Fruit fly (Drosophila melanogaster) whole organism, embryonic: Measurements from ENCODE around the gene eIF4E6.

Experiments used
- BtbVII ChIP-seq: fragments of 200-800 bp; sonication (Bioruptor generic); optimal IDR thresholded peaks from 3 replicates; lab custom pipeline; 2017; ENCODE audit warnings: missing biosample characterization, mild to moderate bottlenecking, missing genetic modification characterization
- Bteb2 ChIP-seq: fragments of 200-800 bp; sonication (Bioruptor generic); optimal IDR thresholded peaks from 2 replicates; lab custom pipeline; 2016; ENCODE audit warnings: missing biosample characterization, missing genetic modification characterization
- CG10321 ChIP-seq: fragments of 200-800 bp; sonication (Bioruptor generic); IDR thresholded peaks from 2 replicates; pipeline ENCODE4 v1.3.6; 2022; ENCODE audit warnings: missing biosample characterization, missing genetic modification characterization
- CG10462 ChIP-seq: fragments of 200-800 bp; sonication (Bioruptor generic); optimal IDR thresholded peaks from 2 replicates; lab custom pipeline; 2016; ENCODE audit warnings: missing biosample characterization, missing genetic modification characterization
- CG11504 ChIP-seq: fragments of 200-800 bp; sonication (Bioruptor generic); optimal IDR thresholded peaks from 3 replicates; lab custom pipeline; 2019; ENCODE audit warnings: missing biosample characterization, mild to moderate bottlenecking, missing genetic modification characterization, moderate library complexity
- CG11723 ChIP-seq: fragments of 200-800 bp; sonication (Bioruptor generic); optimal IDR thresholded peaks from 2 replicates; lab custom pipeline; 2017; ENCODE audit warnings: missing biosample characterization, mild to moderate bottlenecking, missing genetic modification characterization
- CG12299 ChIP-seq: fragments of 200-800 bp; sonication (Bioruptor generic); optimal IDR thresholded peaks from 2 replicates; lab custom pipeline; 2018; ENCODE audit warnings: missing biosample characterization, mild to moderate bottlenecking, missing genetic modification characterization
- CG13123 ChIP-seq: fragments of 200-800 bp; sonication (Bioruptor generic); optimal IDR thresholded peaks from 2 replicates; lab custom pipeline; 2016; ENCODE audit warnings: missing biosample characterization, missing genetic modification characterization
- CG13287 ChIP-seq: fragments of 200-800 bp; sonication (Bioruptor generic); IDR thresholded peaks from 2 replicates; pipeline ENCODE4 v1.3.6; 2022; ENCODE audit warnings: missing biosample characterization, missing genetic modification characterization; ENCODE audit not compliant: partially characterized antibody
- CG13296 ChIP-seq: fragments of 200-800 bp; sonication (Bioruptor generic); optimal IDR thresholded peaks from 3 replicates; lab custom pipeline; 2018; ENCODE audit warnings: missing biosample characterization, mild to moderate bottlenecking, missing genetic modification characterization
- CG13894 ChIP-seq: fragments of 200-800 bp; sonication (Bioruptor generic); optimal IDR thresholded peaks from 3 replicates; lab custom pipeline; 2018; ENCODE audit warnings: missing biosample characterization, mild to moderate bottlenecking, missing genetic modification characterization, moderate library complexity
- CG18764 ChIP-seq: fragments of 200-800 bp; sonication (Bioruptor generic); optimal IDR thresholded peaks from 3 replicates; lab custom pipeline; 2016; ENCODE audit warnings: missing biosample characterization, missing genetic modification characterization
- CG2120 ChIP-seq: fragments of 200-800 bp; sonication (Bioruptor generic); optimal IDR thresholded peaks from 3 replicates; lab custom pipeline; 2016; ENCODE audit warnings: missing biosample characterization, missing genetic modification characterization
- CG2889 ChIP-seq: fragments of 200-800 bp; sonication (Bioruptor generic); IDR thresholded peaks from 3 replicates; pipeline ENCODE4 v1.3.6; 2022; ENCODE audit warnings: missing biosample characterization, missing genetic modification characterization
- CG31224 ChIP-seq: fragments of 200-800 bp; sonication (Bioruptor generic); IDR thresholded peaks from 2 replicates; pipeline ENCODE4 v1.3.6; 2022; ENCODE audit warnings: missing biosample characterization, missing genetic modification characterization
- CG32532 ChIP-seq: fragments of 200-800 bp; sonication (Bioruptor generic); IDR thresholded peaks from 2 replicates; pipeline ENCODE4 v1.3.6; 2022; ENCODE audit warnings: missing biosample characterization, missing genetic modification characterization
- CG3847 ChIP-seq: fragments of 200-800 bp; sonication (Bioruptor generic); IDR thresholded peaks from 2 replicates; pipeline ENCODE4 v1.3.6; 2022; ENCODE audit warnings: missing biosample characterization, missing genetic modification characterization
- CG4404 ChIP-seq: fragments of 200-800 bp; sonication (Bioruptor generic); IDR thresholded peaks from 2 replicates; pipeline ENCODE4 v1.3.6; 2022; ENCODE audit warnings: missing biosample characterization, missing genetic modification characterization
- CG4424 ChIP-seq: fragments of 200-800 bp; sonication (Bioruptor generic); optimal IDR thresholded peaks from 3 replicates; lab custom pipeline; 2016; ENCODE audit warnings: missing biosample characterization, missing genetic modification characterization
- CG4854 ChIP-seq: fragments of 200-800 bp; sonication (Bioruptor generic); optimal IDR thresholded peaks from 2 replicates; lab custom pipeline; 2016; ENCODE audit warnings: missing biosample characterization, missing genetic modification characterization, inconsistent platforms
- CG7556 ChIP-seq: fragments of 200-800 bp; sonication (Bioruptor generic); optimal IDR thresholded peaks from 2 replicates; lab custom pipeline; 2017; ENCODE audit warnings: missing biosample characterization, mild to moderate bottlenecking, missing genetic modification characterization
- CG8290 ChIP-seq, 3 experiments: fragments of 200-800 bp; sonication (Bioruptor generic); optimal IDR thresholded peaks; 2 replicates each; lab custom pipeline; 2016 to 2019; ENCODE audit warnings: missing biosample characterization in 3 of 3, missing genetic modification characterization in 3 of 3, mild to moderate bottlenecking in 2 of 3, moderate library complexity in 1 of 3
- CG8924 ChIP-seq: fragments of 200-800 bp; optimal IDR thresholded peaks from 3 replicates; lab custom pipeline; 2019; ENCODE audit warnings: missing biosample characterization, mild to moderate bottlenecking, missing genetic modification characterization, moderate library complexity
- CG9437 ChIP-seq: fragments of 200-800 bp; sonication (Bioruptor generic); optimal IDR thresholded peaks from 2 replicates; lab custom pipeline; 2018; ENCODE audit warnings: missing biosample characterization, mild to moderate bottlenecking, missing genetic modification characterization
- CkIIα-i1 ChIP-seq: fragments of 200-800 bp; sonication (Bioruptor generic); IDR thresholded peaks from 2 replicates; pipeline ENCODE4 v1.3.6; 2022; ENCODE audit warnings: missing biosample characterization, missing genetic modification characterization
- Dp ChIP-seq: fragments of 200-800 bp; sonication (Bioruptor generic); optimal IDR thresholded peaks from 2 replicates; lab custom pipeline; 2018; ENCODE audit warnings: missing biosample characterization, mild to moderate bottlenecking, missing genetic modification characterization, moderate library complexity
- HmgZ ChIP-seq: fragments of 200-800 bp; sonication (Bioruptor generic); optimal IDR thresholded peaks from 2 replicates; lab custom pipeline; 2018; ENCODE audit warnings: missing biosample characterization, mild to moderate bottlenecking, missing genetic modification characterization
- Hmr ChIP-seq: fragments of 200-800 bp; sonication (Bioruptor generic); optimal IDR thresholded peaks from 3 replicates; lab custom pipeline; 2017; ENCODE audit warnings: mild to moderate bottlenecking, missing biosample characterization, missing genetic modification reagents, missing genetic modification characterization
- Hr39 ChIP-seq: fragments of >200 bp; optimal IDR thresholded peaks from 2 replicates; lab custom pipeline; 2017
- Mes4 ChIP-seq: fragments of 200-800 bp; sonication (Bioruptor generic); optimal IDR thresholded peaks from 2 replicates; lab custom pipeline; 2016; ENCODE audit warnings: missing biosample characterization, missing genetic modification characterization
- Nf-YA ChIP-seq: fragments of 200-800 bp; sonication (Bioruptor generic); IDR thresholded peaks from 2 replicates; pipeline ENCODE4 v1.3.6; 2022; ENCODE audit warnings: missing biosample characterization, missing genetic modification characterization
- Opbp ChIP-seq: fragments of 200-800 bp; sonication (Bioruptor generic); IDR thresholded peaks from 3 replicates; pipeline ENCODE4 v1.3.6; 2022; ENCODE audit warnings: missing biosample characterization, missing genetic modification characterization; ENCODE audit not compliant: partially characterized antibody
- Ssrp ChIP-seq: fragments of 200-800 bp; sonication (Bioruptor generic); optimal IDR thresholded peaks from 2 replicates; lab custom pipeline; 2018; ENCODE audit warnings: missing biosample characterization, mild to moderate bottlenecking, missing genetic modification characterization, moderate library complexity
- Usf ChIP-seq: fragments of 200-800 bp; sonication (Bioruptor generic); optimal IDR thresholded peaks from 2 replicates; lab custom pipeline; 2017; ENCODE audit warnings: missing genotype, missing biosample characterization, missing genetic modification characterization
- Xbp1 ChIP-seq: fragments of 200-800 bp; sonication (Bioruptor generic); optimal IDR thresholded peaks from 3 replicates; lab custom pipeline; 2016; ENCODE audit warnings: missing biosample characterization, mild to moderate bottlenecking, missing genetic modification characterization
- ab ChIP-seq: fragments of 200-800 bp; sonication (Bioruptor generic); optimal IDR thresholded peaks from 2 replicates; lab custom pipeline; 2016; ENCODE audit warnings: missing biosample characterization, missing genetic modification characterization
- abd-A ChIP-seq: fragments of 200-800 bp; sonication (Bioruptor generic); optimal IDR thresholded peaks from 3 replicates; lab custom pipeline; 2019; ENCODE audit warnings: missing biosample characterization, mild to moderate bottlenecking, missing genetic modification characterization, moderate library complexity
- aop ChIP-seq: fragments of 200-800 bp; sonication (Bioruptor generic); IDR thresholded peaks from 2 replicates; pipeline ENCODE4 v1.3.6; 2022; ENCODE audit warnings: missing biosample characterization, missing genetic modification characterization
- cato ChIP-seq: fragments of 200-800 bp; sonication (Bioruptor generic); optimal IDR thresholded peaks from 2 replicates; lab custom pipeline; 2016; ENCODE audit warnings: missing biosample characterization, missing genetic modification characterization, borderline replicate concordance
- fd102C ChIP-seq: fragments of 200-800 bp; sonication (Bioruptor generic); optimal IDR thresholded peaks from 2 replicates; lab custom pipeline; 2018; ENCODE audit warnings: missing biosample characterization, mild to moderate bottlenecking, missing genetic modification characterization, moderate library complexity
- gce ChIP-seq: fragments of 200-800 bp; sonication (Bioruptor generic); IDR thresholded peaks from 3 replicates; pipeline ENCODE4 v1.3.6; 2022; ENCODE audit warnings: missing biosample characterization, missing genetic modification characterization
- grn ChIP-seq: fragments of 200-800 bp; sonication (Bioruptor generic); optimal IDR thresholded peaks from 3 replicates; lab custom pipeline; 2017; ENCODE audit warnings: missing biosample characterization, missing genetic modification characterization
- h ChIP-seq: fragments of >200 bp; optimal IDR thresholded peaks from 2 replicates; lab custom pipeline; 2017
- psq ChIP-seq: fragments of 200-800 bp; sonication (Bioruptor generic); optimal IDR thresholded peaks from 2 replicates; lab custom pipeline; 2017; ENCODE audit warnings: missing biosample characterization, missing genetic modification characterization
- salm ChIP-seq: fragments of 200-800 bp; sonication (Bioruptor generic); optimal IDR thresholded peaks from 2 replicates; lab custom pipeline; 2018; ENCODE audit warnings: missing biosample characterization, mild to moderate bottlenecking, missing genetic modification characterization
- schlank ChIP-seq: fragments of 200-800 bp; sonication (Bioruptor generic); optimal IDR thresholded peaks from 2 replicates; lab custom pipeline; 2018; ENCODE audit warnings: missing biosample characterization, mild to moderate bottlenecking, missing genetic modification characterization
- seq ChIP-seq: fragments of 200-800 bp; sonication (Bioruptor generic); IDR thresholded peaks from 2 replicates; pipeline ENCODE4 v1.3.6; 2022; ENCODE audit warnings: missing biosample characterization, missing genetic modification characterization
- sr ChIP-seq: fragments of 200-800 bp; sonication (Bioruptor generic); IDR thresholded peaks from 3 replicates; pipeline ENCODE4 v1.3.6; 2022; ENCODE audit warnings: missing biosample characterization, missing genetic modification characterization
- unpg ChIP-seq: fragments of 200-800 bp; sonication (Bioruptor generic); optimal IDR thresholded peaks from 3 replicates; lab custom pipeline; 2018; ENCODE audit warnings: missing biosample characterization, mild to moderate bottlenecking, missing genetic modification characterization, moderate library complexity
- vnd ChIP-seq: fragments of 200-800 bp; sonication (Bioruptor generic); IDR thresholded peaks from 3 replicates; pipeline ENCODE4 v1.3.6; 2022; ENCODE audit warnings: missing biosample characterization, missing genetic modification characterization; ENCODE audit not compliant: partially characterized antibody

Gene eIF4E6

DNA sequence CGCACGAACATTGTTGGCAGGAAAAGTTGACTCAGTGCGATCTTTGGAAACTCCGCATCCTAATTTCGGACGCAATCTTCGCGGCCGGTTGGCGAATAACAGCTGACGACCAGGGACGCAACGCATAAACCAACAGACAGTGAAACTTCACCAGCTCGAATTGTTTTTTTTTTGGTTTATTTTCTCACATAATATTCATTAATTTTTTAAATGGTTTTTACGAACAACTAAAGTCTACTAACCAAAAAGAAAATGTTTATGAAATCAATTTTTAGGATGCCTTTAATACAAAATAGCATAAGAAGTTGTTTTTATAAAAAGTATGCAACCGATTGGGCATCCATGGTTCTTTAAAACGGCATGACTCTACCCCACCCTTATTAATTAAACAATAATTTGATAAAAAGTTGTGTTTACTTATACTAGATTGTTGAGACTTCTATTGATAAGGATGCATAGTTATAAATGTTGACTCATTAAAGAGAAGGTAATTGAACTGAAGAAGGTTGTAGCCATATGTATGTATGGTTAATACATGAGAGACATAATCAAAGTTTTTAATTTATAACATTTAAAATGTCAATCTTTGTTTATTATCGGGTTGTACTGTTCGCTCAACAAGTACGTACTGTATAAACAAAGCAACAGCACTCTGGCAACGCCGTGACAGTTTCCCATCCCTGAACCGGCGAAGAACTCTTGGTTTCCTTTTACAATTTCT is 7.1 kb upstream of the eIF4E6 start, which contains the start of the genes beta4GalNAcTB and Cpsf100:
beta4GalNAcTB (minus strand) TSS at position 100 of the 721 bp plus-strand sequence.
Cpsf100 (plus strand) TSS at position 665 of the 721 bp plus-strand sequence.
- TF ChIP-seq CG13296 (GFP tag; lab: Kevin White, UChicago) (no peak), CG10462 (GFP tag; lab: Kevin White, UChicago) (peak; percentile 43), CG13894 (tag; lab: Kevin White, UChicago) (no peak), CG32532 (peak; percentile 77), gce (no peak), CG4424 (GFP tag; lab: Kevin White, UChicago) (peak; percentile 87), CG11504 (tag; lab: Kevin White, UChicago) (peak; percentile 72), Opbp (no peak), seq (peak; percentile 47; the same call in 1 of the 2 replicates), aop (GFP tag; lab: Robert Waterston, UW) (0 out of 2 replicates have a peak, but pooled peaks have one; percentile 57), CG7556 (GFP tag; lab: Kevin White, UChicago) (peak; percentile 84), CG9437 (GFP tag; lab: Kevin White, UChicago) (peak; percentile 86), fd102C (GFP tag; lab: Kevin White, UChicago) (peak; percentile 34), CG11723 (GFP tag; lab: Kevin White, UChicago) (no peak), Hmr (GFP tag; lab: Kevin White, UChicago) (peak; percentile 60), Hr39 (lab: Kevin White, UChicago) (no peak), vnd (no peak), Bteb2 (GFP tag; lab: Kevin White, UChicago) (peak; percentile 31), salm (tag; lab: Kevin White, UChicago) (no peak), sr (GFP tag; lab: Robert Waterston, UW) (no peak), Ssrp (peak; percentile 72), CG10321 (GFP tag; lab: Robert Waterston, UW) (no peak), BtbVII (GFP tag; lab: Kevin White, UChicago) (peak; percentile 43), Dp (GFP tag; lab: Kevin White, UChicago) (no peak), CG31224 (GFP tag; lab: Robert Waterston, UW) (peak; percentile 27; the same call in 1 of the 2 replicates), CG2120 (GFP tag; lab: Kevin White, UChicago) (peak; percentile 79), CG18764 (GFP tag; lab: Kevin White, UChicago) (peak; percentile 49), CG12299 (tag; lab: Kevin White, UChicago) (peak; percentile 3), cato (GFP tag; lab: Kevin White, UChicago) (peak; percentile 46), unpg (peak; percentile 39), CG8290 (GFP tag; optimal IDR thresholded peaks at IDR 0.05; lab: Kevin White, UChicago) (peak; percentile 44), CG8290 (tag; optimal IDR thresholded peaks at IDR 0.05; lab: Kevin White, UChicago) (no peak), CG13287 (GFP tag; lab: Robert Waterston, UW) (no peak), abd-A (no peak), schlank (tag; lab: Kevin White, UChicago) (no peak), CG13123 (peak; percentile 64), ab (peak; percentile 7), CG3847 (GFP tag; lab: Robert Waterston, UW) (peak; percentile 49), Mes4 (peak; percentile 55), psq (GFP tag; lab: Kevin White, UChicago) (peak; percentile 9), Nf-YA (no peak), Xbp1 (GFP tag; lab: Kevin White, UChicago) (peak; percentile 82), CkIIα-i1 (GFP tag; lab: Robert Waterston, UW) (no peak), HmgZ (peak; percentile 6), CG2889 (GFP tag; lab: Robert Waterston, UW) (peak; percentile 21; the same call in 1 of the 3 replicates), CG4854 (GFP tag; lab: Kevin White, UChicago) (no peak), CG4404 (peak; percentile 67), grn (peak; percentile 63), CG8924 (tag; lab: Kevin White, UChicago) (peak; percentile 83), h (lab: Kevin White, UChicago) (no peak), Usf (peak; percentile 73)
